Worm (Caenorhabditis elegans): ENCODE data around the gene T25D1.1.

T25D1.1 gene

DNA sequence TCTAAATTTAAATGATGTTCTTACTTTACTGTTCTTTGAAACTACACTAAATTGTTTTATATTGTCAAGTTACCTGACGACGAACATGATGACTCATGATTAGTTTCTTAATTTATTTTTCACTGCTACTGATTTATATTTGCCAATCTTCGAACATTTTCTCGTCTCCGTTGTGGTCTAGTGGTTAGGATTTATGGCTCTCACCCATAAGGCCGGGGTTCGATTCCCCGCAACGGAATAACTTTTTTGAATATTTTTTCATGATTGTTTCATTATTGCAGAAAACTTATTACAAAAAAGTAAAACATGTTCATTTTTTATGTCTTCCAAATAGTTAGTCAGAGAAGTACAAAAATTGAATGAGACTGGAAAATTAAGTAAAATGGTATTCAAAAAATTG is 39.2 kb downstream of the T25D1.1 start (continued):
- TF ChIP-seq ceh-91 (GFP tag; IDR thresholded peaks at IDR 0.05): no peak
- TF ChIP-seq madf-8 (GFP tag; conservative IDR thresholded peaks at IDR 0.05): no peak
- peak in 1 of 2 experiments; percentile 16 for TF ChIP-seq rec-8 (tag; optimal IDR thresholded peaks at IDR 0.05)
- peak; percentile 16 for TF ChIP-seq ceh-27 (GFP tag; optimal IDR thresholded peaks at IDR 0.05)
- no peak for TF ChIP-seq ama-1 (optimal IDR thresholded peaks at IDR 0.05)
- TF ChIP-seq ama-1 (GFP tag; optimal IDR thresholded peaks at IDR 0.05): peak; percentile 42 to 46
- TF ChIP-seq ZK185.1 (tag; optimal IDR thresholded peaks at IDR 0.05; ENCODE audit: poor library complexity, severe bottlenecking): peak; percentile 67
- TF ChIP-seq nhr-179 (tag; optimal IDR thresholded peaks at IDR 0.05): no peak
- TF ChIP-seq tbp1 (GFP tag; optimal IDR thresholded peaks at IDR 0.05): peak; percentile 95
- TF ChIP-seq nfya-1 (tag; optimal IDR thresholded peaks at IDR 0.05; ENCODE audit: borderline replicate concordance, insufficient read depth): no peak
- TF ChIP-seq F33H1.4 (GFP tag; IDR thresholded peaks at IDR 0.05): no peak
- no peak for TF ChIP-seq ztf-28 (GFP tag; IDR thresholded peaks at IDR 0.05)
- peak; percentile 77 for TF ChIP-seq snpc-1.3 (tag; optimal IDR thresholded peaks at IDR 0.05; ENCODE audit: insufficient read depth)
- TF ChIP-seq rpc-1 (optimal IDR thresholded peaks at IDR 0.05): peak; percentile 83
- TF ChIP-seq rpc-1 (tag; optimal IDR thresholded peaks at IDR 0.05): peak; percentile 97
- no peak for TF ChIP-seq Y79H2A.3 (GFP tag; conservative IDR thresholded peaks at IDR 0.05)
- TF ChIP-seq sea-2 (GFP tag; IDR thresholded peaks at IDR 0.05): no peak
- peak; percentile 72 for TF ChIP-seq lin-26 (GFP tag; IDR thresholded peaks at IDR 0.05)
- TF ChIP-seq chd-7 (tag; optimal IDR thresholded peaks at IDR 0.05): no peak
- no peak; the same call in 1 of the 2 replicates for TF ChIP-seq dox-1 (GFP tag; IDR thresholded peaks at IDR 0.05)
- no peak for TF ChIP-seq lin-54 (GFP tag; optimal IDR thresholded peaks at IDR 0.05)
- TF ChIP-seq hlh-26 (GFP tag; conservative IDR thresholded peaks at IDR 0.05): no peak
- no peak for TF ChIP-seq ceh-79 (tag; optimal IDR thresholded peaks at IDR 0.05)
- TF ChIP-seq ztf-26 (tag; optimal IDR thresholded peaks at IDR 0.05): peak; percentile 11
- TF ChIP-seq ztf-22 (GFP tag; optimal IDR thresholded peaks at IDR 0.05): no peak
- TF ChIP-seq mel-28 (tag; optimal IDR thresholded peaks at IDR 0.05; ENCODE audit: borderline replicate concordance): no peak
- TF ChIP-seq dpl-1 (GFP tag; optimal IDR thresholded peaks at IDR 0.05): no peak
- no peak for TF ChIP-seq F57A8.1 (GFP tag; optimal IDR thresholded peaks at IDR 0.05)
- TF ChIP-seq die-1 (tag; optimal IDR thresholded peaks at IDR 0.05): peak; percentile 46
- no peak for TF ChIP-seq lir-1 (GFP tag; conservative IDR thresholded peaks at IDR 0.05)
- no peak for TF ChIP-seq ceh-40 (GFP tag; IDR thresholded peaks at IDR 0.05)
- TF ChIP-seq fkh-3 (tag; optimal IDR thresholded peaks at IDR 0.05): no peak
- peak; percentile 37 for TF ChIP-seq lsy-27 (tag; optimal IDR thresholded peaks at IDR 0.05; ENCODE audit: borderline replicate concordance, insufficient read depth)
- peak; percentile 66 for TF ChIP-seq nfyb-1 (GFP tag; IDR thresholded peaks at IDR 0.05)
- TF ChIP-seq madf-6 (GFP tag; IDR thresholded peaks at IDR 0.05): no peak
- no peak for TF ChIP-seq ceh-58 (GFP tag; IDR thresholded peaks at IDR 0.05)
- TF ChIP-seq lin-35 (GFP tag; optimal IDR thresholded peaks at IDR 0.05): peak in 1 of 3 experiments; percentile 21
- TF ChIP-seq ztf-18 (tag; optimal IDR thresholded peaks at IDR 0.05): peak; percentile 41
- TF ChIP-seq egl-44 (GFP tag; IDR thresholded peaks at IDR 0.05): no peak
- peak; percentile 36 for TF ChIP-seq hlh-12 (tag; optimal IDR thresholded peaks at IDR 0.05)
- no peak for TF ChIP-seq akir-1 (GFP tag; optimal IDR thresholded peaks at IDR 0.05)
- peak; percentile 70; the same call in 1 of the 2 replicates for TF ChIP-seq D2030.7 (GFP tag; IDR thresholded peaks at IDR 0.05)
- peak; percentile 52 for TF ChIP-seq F23B12.7 (tag; optimal IDR thresholded peaks at IDR 0.05; ENCODE audit: insufficient read depth)
- TF ChIP-seq K12H6.12 (tag; optimal IDR thresholded peaks at IDR 0.05): no peak
- TF ChIP-seq ets-4 (GFP tag; optimal IDR thresholded peaks at IDR 0.05): no peak
- TF ChIP-seq snpc-4 (GFP tag; optimal IDR thresholded peaks at IDR 0.05): peak; percentile 60
- peak in 3 of 4 experiments; percentile 68 to 87 (median 74) for TF ChIP-seq snpc-4 (tag; optimal IDR thresholded peaks at IDR 0.05)
- TF ChIP-seq Y53F4B.3 (GFP tag; IDR thresholded peaks at IDR 0.05): no peak
- TF ChIP-seq C17E4.6 (GFP tag; IDR thresholded peaks at IDR 0.05): no peak

Data from whole organism, young adult.